Worm (Caenorhabditis elegans) whole organism, early embryonic: ENCODE measurements around the gene ZK632.12.

Experiments used
- B0310.2 ChIP-seq: sonication (generic microtip); optimal IDR thresholded peaks from 2 replicates; lab custom pipeline; 2016; ENCODE audit warnings: mild to moderate bottlenecking, missing genetic modification characterization, missing compliant biosample characterization
- F13C5.2 ChIP-seq: sonication (generic microtip); optimal IDR thresholded peaks from 2 replicates; lab custom pipeline; 2017; ENCODE audit warnings: mild to moderate bottlenecking, missing genetic modification characterization, inconsistent platforms, missing compliant biosample characterization
- aly-1 ChIP-seq: sonication (generic microtip); optimal IDR thresholded peaks from 2 replicates; lab custom pipeline; 2016; ENCODE audit warnings: missing genetic modification characterization, missing compliant biosample characterization
- ama-1 ChIP-seq: fragments of 150-350 bp; optimal IDR thresholded peaks from 2 replicates; lab custom pipeline; 2014
- ceh-13 ChIP-seq: fragments of 200-800 bp; sonication (Bioruptor generic); optimal IDR thresholded peaks from 2 replicates; lab custom pipeline; 2018; ENCODE audit warnings: mild to moderate bottlenecking, missing genetic modification characterization, missing compliant biosample characterization
- ceh-36 ChIP-seq: sonication (generic microtip); optimal IDR thresholded peaks from 2 replicates; lab custom pipeline; 2016; ENCODE audit warnings: missing genetic modification characterization, inconsistent platforms, missing compliant biosample characterization
- ets-7 ChIP-seq: sonication (generic microtip); optimal IDR thresholded peaks from 2 replicates; lab custom pipeline; 2016; ENCODE audit warnings: missing genotype, missing genetic modification characterization, missing compliant biosample characterization
- flt-1 ChIP-seq: fragments of 200-800 bp; sonication (Bioruptor generic); IDR thresholded peaks from 2 replicates; pipeline ENCODE4 v1.3.6; 2022; ENCODE audit warnings: missing genetic modification characterization, missing compliant biosample characterization
- hmbx-1 ChIP-seq: sonication (generic microtip); optimal IDR thresholded peaks from 2 replicates; lab custom pipeline; 2016; ENCODE audit warnings: mild to moderate bottlenecking, missing genetic modification characterization, missing compliant biosample characterization
- hmg-4 ChIP-seq: fragments of 200-800 bp; sonication (Bioruptor generic); optimal IDR thresholded peaks from 2 replicates; lab custom pipeline; 2018; ENCODE audit warnings: mild to moderate bottlenecking, missing genetic modification characterization, missing compliant biosample characterization
- hnd-1 ChIP-seq: sonication (generic microtip); optimal IDR thresholded peaks from 2 replicates; lab custom pipeline; 2016; ENCODE audit warnings: missing genetic modification characterization, missing compliant biosample characterization
- pes-1 ChIP-seq: fragments of 200-800 bp; sonication (Bioruptor generic); IDR thresholded peaks from 2 replicates; pipeline ENCODE4 v1.3.6; 2022; ENCODE audit warnings: missing genetic modification reagents, missing genetic modification characterization, missing compliant biosample characterization
- scrt-1 ChIP-seq: fragments of 200-800 bp; sonication (Bioruptor generic); IDR thresholded peaks from 2 replicates; pipeline ENCODE4 v1.3.6; 2022; ENCODE audit warnings: missing genetic modification characterization, missing compliant biosample characterization
- sea-1 ChIP-seq: fragments of 200-800 bp; sonication (Bioruptor generic); conservative IDR thresholded peaks from 2 replicates; pipeline ENCODE4 v1.3.6; 2022; ENCODE audit warnings: missing genetic modification characterization, missing compliant biosample characterization
- tbx-11 ChIP-seq: fragments of 200-800 bp; sonication (Bioruptor generic); IDR thresholded peaks from 2 replicates; pipeline ENCODE4 v1.3.6; 2022; ENCODE audit warnings: missing genetic modification characterization, missing compliant biosample characterization
- tbx-37 ChIP-seq: fragments of 200-800 bp; sonication (Bioruptor generic); conservative IDR thresholded peaks from 2 replicates; pipeline ENCODE4 v1.3.6; 2022; ENCODE audit warnings: missing genetic modification reagents, missing genetic modification characterization, missing compliant biosample characterization
- tra-4 ChIP-seq: sonication (generic microtip); optimal IDR thresholded peaks from 2 replicates; lab custom pipeline; 2017; ENCODE audit warnings: missing genetic modification characterization, missing compliant biosample characterization

ZK632.12 gene

ce11 chrIII:9807560-9808046 is 23.0 kb upstream of the ZK632.12 start:
- TF ChIP-seq F13C5.2 (tag; lab: Kevin White, UChicago): no peak
- TF ChIP-seq tbx-11: no peak
- no peak for TF ChIP-seq scrt-1 (GFP tag; lab: Robert Waterston, UW)
- no peak for TF ChIP-seq B0310.2 (tag; lab: Kevin White, UChicago)
- no peak for TF ChIP-seq pes-1 (GFP tag; lab: Robert Waterston, UW)
- no peak for TF ChIP-seq ets-7 (tag; lab: Kevin White, UChicago)
- TF ChIP-seq tra-4 (tag; lab: Kevin White, UChicago): no peak
- no peak for TF ChIP-seq tbx-37 (GFP tag; lab: Robert Waterston, UW)
- no peak for TF ChIP-seq hnd-1 (tag; lab: Kevin White, UChicago)
- TF ChIP-seq hmg-4: no peak
- no peak for TF ChIP-seq sea-1 (GFP tag; lab: Robert Waterston, UW)
- no peak for TF ChIP-seq ceh-36 (tag; lab: Kevin White, UChicago)
- no peak for TF ChIP-seq hmbx-1 (tag; lab: Kevin White, UChicago)
- no peak for TF ChIP-seq aly-1
- TF ChIP-seq flt-1 (GFP tag; lab: Robert Waterston, UW): no peak
- TF ChIP-seq ama-1 (lab: Kevin White, UChicago): no peak
- TF ChIP-seq ceh-13 (GFP tag; lab: Kevin White, UChicago): no peak

DNA sequence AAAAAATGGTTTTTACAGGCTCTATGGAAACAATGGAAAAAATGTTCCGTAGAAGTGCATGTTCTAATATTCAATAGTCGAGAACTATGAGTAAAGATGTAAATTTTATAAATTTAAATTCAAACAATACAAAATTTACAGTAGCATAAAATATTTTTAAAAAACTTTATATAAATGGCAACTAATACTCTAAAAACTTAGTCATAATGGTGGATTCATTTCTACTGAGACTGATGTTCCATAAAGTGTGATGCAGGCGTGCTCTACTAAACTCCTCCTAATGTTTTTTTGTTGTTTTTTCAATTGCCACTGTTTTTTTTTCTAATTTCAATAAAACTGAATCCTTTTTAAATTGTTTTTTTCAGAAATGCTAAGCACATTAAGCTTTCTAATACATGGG is 22.4 kb upstream of the ZK632.12 start, which contains the start of gene gtap-2:
gtap-2 (plus strand) TSS at position 366 of the 400 bp plus-strand sequence.
- TF ChIP-seq tbx-37 (GFP tag; lab: Robert Waterston, UW): 0 out of 2 replicates have a peak, but pooled peaks have one; percentile 37
- TF ChIP-seq tbx-11: no peak

DNA sequence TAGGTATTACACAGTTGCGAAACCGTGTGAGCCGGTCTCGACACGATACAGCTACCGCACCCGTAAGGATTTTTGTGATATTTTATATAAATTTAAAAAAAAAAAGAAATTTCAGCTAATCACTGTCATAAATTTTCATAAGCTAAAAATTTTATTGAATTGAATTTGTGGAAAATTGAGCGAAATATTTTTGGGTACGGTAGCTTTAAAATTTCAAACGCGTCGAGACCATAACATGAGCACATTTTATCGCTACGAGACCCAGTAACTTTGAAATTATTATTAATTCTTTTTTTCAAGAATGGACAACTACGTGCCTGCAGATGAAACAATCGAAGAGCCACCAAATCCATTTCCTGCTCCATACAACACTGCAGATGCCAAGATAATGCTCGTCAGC is 17.5 kb upstream of the ZK632.12 start, which contains the start of gene ZK632.14:
ZK632.14 (plus strand) TSS at position 301 of the 400 bp plus-strand sequence.
- TF ChIP-seq hmbx-1 (tag; lab: Kevin White, UChicago): no peak
- TF ChIP-seq ama-1 (lab: Kevin White, UChicago): no peak
- TF ChIP-seq tbx-37 (GFP tag; lab: Robert Waterston, UW): no peak
- no peak for TF ChIP-seq ets-7 (tag; lab: Kevin White, UChicago)
- no peak for TF ChIP-seq tra-4 (tag; lab: Kevin White, UChicago)
- TF ChIP-seq sea-1 (GFP tag; lab: Robert Waterston, UW): no peak
- TF ChIP-seq tbx-11: no peak
- no peak for TF ChIP-seq B0310.2 (tag; lab: Kevin White, UChicago)
- no peak for TF ChIP-seq F13C5.2 (tag; lab: Kevin White, UChicago)
- TF ChIP-seq scrt-1 (GFP tag; lab: Robert Waterston, UW): no peak
- TF ChIP-seq ceh-36 (tag; lab: Kevin White, UChicago): no peak
- no peak for TF ChIP-seq hmg-4
- no peak for TF ChIP-seq ceh-13 (GFP tag; lab: Kevin White, UChicago)

ce11 chrIII:9817087-9817612 is 13.5 kb upstream of the ZK632.12 start, which contains the start of gene cnx-1:
Gene cnx-1, minus strand, starts transcription at chrIII:9817137.
- TF ChIP-seq tra-4 (tag; lab: Kevin White, UChicago) (no peak), hmg-4 (peak; percentile 73), flt-1 (GFP tag; lab: Robert Waterston, UW) (no peak), aly-1 (peak; percentile 19), ets-7 (tag; lab: Kevin White, UChicago) (no peak)

DNA sequence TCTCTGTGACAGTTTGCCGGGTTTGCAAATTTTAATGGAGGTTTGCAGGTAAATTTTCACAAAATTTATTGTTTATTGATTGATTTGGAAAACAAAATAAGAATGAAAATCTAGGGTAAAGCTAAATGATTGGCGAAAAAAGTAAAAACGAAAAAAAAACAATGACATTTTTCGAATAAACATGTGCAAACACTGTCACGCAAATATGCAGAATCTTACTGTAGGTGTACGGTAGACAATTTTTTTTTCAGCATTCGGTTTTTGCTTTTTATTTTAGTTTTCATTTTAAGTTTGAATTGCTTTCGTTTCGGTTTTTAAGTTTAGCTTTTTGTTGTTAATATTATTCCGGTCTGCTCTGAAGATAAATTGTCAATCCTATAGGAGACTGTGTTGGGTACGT is 12.7 kb upstream of the ZK632.12 start:
- TF ChIP-seq flt-1 (GFP tag; lab: Robert Waterston, UW) (no peak), pes-1 (GFP tag; lab: Robert Waterston, UW) (no peak), hmg-4 (no peak), scrt-1 (GFP tag; lab: Robert Waterston, UW) (no peak), tbx-37 (GFP tag; lab: Robert Waterston, UW) (no peak), tbx-11 (no peak), B0310.2 (tag; lab: Kevin White, UChicago) (no peak), hnd-1 (tag; lab: Kevin White, UChicago) (no peak), ama-1 (lab: Kevin White, UChicago) (no peak), F13C5.2 (tag; lab: Kevin White, UChicago) (no peak), tra-4 (tag; lab: Kevin White, UChicago) (no peak), sea-1 (GFP tag; lab: Robert Waterston, UW) (no peak), ceh-13 (GFP tag; lab: Kevin White, UChicago) (no peak), ets-7 (tag; lab: Kevin White, UChicago) (no peak), hmbx-1 (tag; lab: Kevin White, UChicago) (no peak), aly-1 (no peak), ceh-36 (tag; lab: Kevin White, UChicago) (no peak)

- no peak for TF ChIP-seq ceh-36 (tag; lab: Kevin White, UChicago)
- TF ChIP-seq ets-7 (tag; lab: Kevin White, UChicago): no peak
- no peak for TF ChIP-seq pes-1 (GFP tag; lab: Robert Waterston, UW)
- TF ChIP-seq hmbx-1 (tag; lab: Kevin White, UChicago): no peak
- no peak for TF ChIP-seq hnd-1 (tag; lab: Kevin White, UChicago)
- no peak for TF ChIP-seq sea-1 (GFP tag; lab: Robert Waterston, UW)
- peak; percentile 65; the same call in 1 of the 2 replicates for TF ChIP-seq scrt-1 (GFP tag; lab: Robert Waterston, UW)
- no peak for TF ChIP-seq ceh-13 (GFP tag; lab: Kevin White, UChicago)
- no peak for TF ChIP-seq F13C5.2 (tag; lab: Kevin White, UChicago)
- TF ChIP-seq hmg-4: peak; percentile 45
- peak; percentile 57 for TF ChIP-seq aly-1
- TF ChIP-seq tbx-11: no peak
- no peak for TF ChIP-seq flt-1 (GFP tag; lab: Robert Waterston, UW)
- no peak for TF ChIP-seq ama-1 (lab: Kevin White, UChicago)
- TF ChIP-seq tbx-37 (GFP tag; lab: Robert Waterston, UW): no peak
Measured at ce11 chrIII:9818763-9819162, 11.8 kb upstream of the ZK632.12 start, which contains the start of gene panl-3. Gene panl-3, plus strand, starts transcription at chrIII:9819056.

- no peak for TF ChIP-seq hmg-4
- TF ChIP-seq ama-1 (lab: Kevin White, UChicago): no peak
- no peak for TF ChIP-seq sea-1 (GFP tag; lab: Robert Waterston, UW)
- no peak for TF ChIP-seq pes-1 (GFP tag; lab: Robert Waterston, UW)
- TF ChIP-seq B0310.2 (tag; lab: Kevin White, UChicago): no peak
- TF ChIP-seq ceh-36 (tag; lab: Kevin White, UChicago): no peak
- TF ChIP-seq ceh-13 (GFP tag; lab: Kevin White, UChicago): no peak
- TF ChIP-seq hnd-1 (tag; lab: Kevin White, UChicago): no peak
- TF ChIP-seq aly-1: no peak
- TF ChIP-seq hmbx-1 (tag; lab: Kevin White, UChicago): no peak
- no peak for TF ChIP-seq tbx-37 (GFP tag; lab: Robert Waterston, UW)
- no peak for TF ChIP-seq flt-1 (GFP tag; lab: Robert Waterston, UW)
- TF ChIP-seq ets-7 (tag; lab: Kevin White, UChicago): no peak
- no peak for TF ChIP-seq tra-4 (tag; lab: Kevin White, UChicago)
- no peak for TF ChIP-seq tbx-11
- TF ChIP-seq F13C5.2 (tag; lab: Kevin White, UChicago): no peak
- no peak for TF ChIP-seq scrt-1 (GFP tag; lab: Robert Waterston, UW)
Measured at ce11 chrIII:9822942-9823341, 7.7 kb upstream of the ZK632.12 start, which contains the start of gene arl-5. Gene arl-5, plus strand, starts transcription at chrIII:9823242.
